Fruit fly (Drosophila melanogaster) whole organism, prepupa: ENCODE measurements around the gene Mct1.

Experiments
- Blimp-1 ChIP-seq: fragments of 200-800 bp; sonication (Bioruptor generic); optimal IDR thresholded peaks from 3 replicates; lab custom pipeline; 2017; ENCODE audit warnings: missing biosample characterization, missing genetic modification characterization, mild to moderate bottlenecking, moderate library complexity, missing genetic modification reagents
- CG10631 ChIP-seq: fragments of 200-800 bp; sonication (Bioruptor generic); optimal IDR thresholded peaks from 2 replicates; lab custom pipeline; 2016; ENCODE audit warnings: missing biosample characterization, missing genetic modification characterization
- CG10669 ChIP-seq: fragments of 200-800 bp; sonication (Bioruptor generic); optimal IDR thresholded peaks from 3 replicates; lab custom pipeline; 2018; ENCODE audit warnings: missing biosample characterization, mild to moderate bottlenecking, missing genetic modification characterization, moderate library complexity
- CG11294 ChIP-seq: fragments of 200-800 bp; sonication (Bioruptor generic); IDR thresholded peaks from 2 replicates; pipeline ENCODE4 v1.3.6; 2022; ENCODE audit warnings: missing biosample characterization, missing genetic modification characterization
- CG11762 ChIP-seq: fragments of 200-800 bp; sonication (Bioruptor generic); optimal IDR thresholded peaks from 3 replicates; lab custom pipeline; 2016; ENCODE audit warnings: missing biosample characterization, missing genetic modification characterization; ENCODE audit not compliant: insufficient read depth
- CG11902 ChIP-seq: fragments of 200-800 bp; sonication (Bioruptor generic); optimal IDR thresholded peaks from 3 replicates; lab custom pipeline; 2016; ENCODE audit warnings: missing biosample characterization, missing genetic modification characterization
- CG15336 ChIP-seq: fragments of 200-800 bp; sonication (Bioruptor generic); IDR thresholded peaks from 2 replicates; pipeline ENCODE4 v1.3.6; 2022; ENCODE audit warnings: missing biosample characterization, missing genetic modification characterization
- CG1621 ChIP-seq: fragments of 200-800 bp; sonication (Bioruptor generic); optimal IDR thresholded peaks from 3 replicates; lab custom pipeline; 2018; ENCODE audit warnings: missing biosample characterization, mild to moderate bottlenecking, missing genetic modification characterization
- CG16779 ChIP-seq: fragments of 200-800 bp; sonication (Bioruptor generic); optimal IDR thresholded peaks from 3 replicates; lab custom pipeline; 2017; ENCODE audit warnings: missing biosample characterization, mild to moderate bottlenecking, missing genetic modification characterization
- CG3032 ChIP-seq: fragments of 200-800 bp; optimal IDR thresholded peaks from 2 replicates; lab custom pipeline; 2019; ENCODE audit warnings: missing biosample characterization, mild to moderate bottlenecking, missing genetic modification characterization, moderate library complexity
- CG31627 ChIP-seq: fragments of 200-800 bp; sonication (Bioruptor generic); optimal IDR thresholded peaks from 3 replicates; lab custom pipeline; 2016; ENCODE audit warnings: missing biosample characterization, missing genetic modification characterization
- CG32006 ChIP-seq: fragments of 200-800 bp; sonication (Bioruptor generic); optimal IDR thresholded peaks from 3 replicates; lab custom pipeline; 2017; ENCODE audit warnings: missing biosample characterization, mild to moderate bottlenecking, missing genetic modification characterization
- CG34406 ChIP-seq: fragments of 200-800 bp; sonication (Bioruptor generic); optimal IDR thresholded peaks from 3 replicates; lab custom pipeline; 2016; ENCODE audit warnings: missing biosample characterization, missing genetic modification characterization
- CG4318 ChIP-seq: fragments of 200-800 bp; sonication (Bioruptor generic); optimal IDR thresholded peaks from 3 replicates; lab custom pipeline; 2017; ENCODE audit warnings: missing biosample characterization, mild to moderate bottlenecking, missing genetic modification characterization
- CG6163 ChIP-seq: fragments of 200-800 bp; sonication (Bioruptor generic); IDR thresholded peaks from 3 replicates; pipeline ENCODE4 v1.3.6; 2022; ENCODE audit warnings: missing biosample characterization, missing genetic modification characterization
- CG6276 ChIP-seq: fragments of 200-800 bp; sonication (Bioruptor generic); optimal IDR thresholded peaks from 2 replicates; lab custom pipeline; 2017; ENCODE audit warnings: missing biosample characterization, mild to moderate bottlenecking, missing genetic modification characterization
- CG6792 ChIP-seq: fragments of 200-800 bp; sonication (Bioruptor generic); optimal IDR thresholded peaks from 3 replicates; lab custom pipeline; 2016; ENCODE audit warnings: missing biosample characterization, missing genetic modification characterization
- CG6808 ChIP-seq: fragments of 200-800 bp; sonication (Bioruptor generic); optimal IDR thresholded peaks from 3 replicates; lab custom pipeline; 2017; ENCODE audit warnings: missing biosample characterization, missing genetic modification characterization, mild to moderate bottlenecking, moderate library complexity, missing genetic modification reagents
- CG8119 ChIP-seq: fragments of 200-800 bp; sonication (Bioruptor generic); IDR thresholded peaks from 3 replicates; pipeline ENCODE4 v1.3.6; 2022; ENCODE audit warnings: missing biosample characterization, missing genetic modification characterization
- CG8319 ChIP-seq: fragments of 200-800 bp; sonication (Bioruptor generic); optimal IDR thresholded peaks from 3 replicates; lab custom pipeline; 2016; ENCODE audit warnings: missing biosample characterization, missing genetic modification characterization
- CG8632 ChIP-seq: fragments of 200-800 bp; sonication (Bioruptor generic); optimal IDR thresholded peaks from 3 replicates; lab custom pipeline; 2016; ENCODE audit warnings: missing biosample characterization, missing genetic modification characterization
- CG9139 ChIP-seq: fragments of 200-800 bp; sonication (Bioruptor generic); optimal IDR thresholded peaks from 3 replicates; lab custom pipeline; 2017; ENCODE audit warnings: missing biosample characterization, mild to moderate bottlenecking, missing genetic modification characterization
- Eip75B ChIP-seq: fragments of 200-800 bp; sonication (Bioruptor generic); optimal IDR thresholded peaks from 3 replicates; lab custom pipeline; 2016; ENCODE audit warnings: missing biosample characterization, missing genetic modification characterization
- Eip78C ChIP-seq: fragments of 200-800 bp; sonication (Bioruptor generic); peaks from one replicate; lab custom pipeline; 2016; ENCODE audit warnings: missing biosample characterization, missing genetic modification characterization
- Eip93F ChIP-seq: fragments of 200-800 bp; sonication (Bioruptor generic); optimal IDR thresholded peaks from 2 replicates; lab custom pipeline; 2016; ENCODE audit warnings: missing biosample characterization, mild to moderate bottlenecking, missing genetic modification characterization
- Ets21C ChIP-seq: fragments of 200-800 bp; sonication (Bioruptor generic); optimal IDR thresholded peaks from 3 replicates; lab custom pipeline; 2016; ENCODE audit warnings: missing biosample characterization, missing genetic modification characterization
- Hr38 ChIP-seq: sonication (Bioruptor generic); optimal IDR thresholded peaks from 2 replicates; lab custom pipeline; 2016; ENCODE audit warnings: missing biosample characterization, missing genetic modification characterization
- Hr39 ChIP-seq: fragments of 200-800 bp; sonication (Bioruptor generic); optimal IDR thresholded peaks from 2 replicates; lab custom pipeline; 2016; ENCODE audit warnings: missing biosample characterization, missing genetic modification characterization
- Hr4 ChIP-seq: fragments of 200-800 bp; sonication (Bioruptor generic); optimal IDR thresholded peaks from 3 replicates; lab custom pipeline; 2016; ENCODE audit warnings: missing biosample characterization, missing genetic modification characterization
- Lpt ChIP-seq: fragments of 200-800 bp; sonication (Bioruptor generic); optimal IDR thresholded peaks from 3 replicates; lab custom pipeline; 2016; ENCODE audit warnings: missing biosample characterization, missing genetic modification characterization
- Met ChIP-seq: fragments of 200-800 bp; sonication (Bioruptor generic); optimal IDR thresholded peaks from 3 replicates; lab custom pipeline; 2016; ENCODE audit warnings: missing biosample characterization, missing genetic modification characterization
- OdsH ChIP-seq: fragments of 200-800 bp; sonication (Bioruptor generic); optimal IDR thresholded peaks from 3 replicates; lab custom pipeline; 2016; ENCODE audit warnings: missing biosample characterization, missing genetic modification characterization
- Smox ChIP-seq: fragments of 200-800 bp; sonication (Bioruptor generic); optimal IDR thresholded peaks from 3 replicates; lab custom pipeline; 2016; ENCODE audit warnings: missing biosample characterization, missing genetic modification characterization
- Sox102F ChIP-seq: fragments of 200-800 bp; sonication (Bioruptor generic); optimal IDR thresholded peaks from 2 replicates; lab custom pipeline; 2016; ENCODE audit warnings: missing biosample characterization, mild to moderate bottlenecking, missing genetic modification characterization
- Sox14 ChIP-seq: fragments of 200-800 bp; sonication (Bioruptor generic); optimal IDR thresholded peaks from 3 replicates; lab custom pipeline; 2016; ENCODE audit warnings: missing biosample characterization, missing genetic modification characterization
- Sox15 ChIP-seq: fragments of 200-800 bp; sonication (Bioruptor generic); optimal IDR thresholded peaks from 3 replicates; lab custom pipeline; 2016; ENCODE audit warnings: missing biosample characterization, missing genetic modification characterization
- acj6 ChIP-seq: fragments of 200-800 bp; sonication (Bioruptor generic); optimal IDR thresholded peaks from 3 replicates; lab custom pipeline; 2016; ENCODE audit warnings: missing biosample characterization, missing genetic modification characterization
- cyc ChIP-seq: fragments of 200-800 bp; sonication (Bioruptor generic); optimal IDR thresholded peaks from 3 replicates; lab custom pipeline; 2016; ENCODE audit warnings: missing biosample characterization, missing genetic modification characterization
- dac ChIP-seq: fragments of 200-800 bp; sonication (Bioruptor generic); optimal IDR thresholded peaks from 2 replicates; lab custom pipeline; 2017; ENCODE audit warnings: missing biosample characterization, mild to moderate bottlenecking, missing genetic modification characterization
- dsx ChIP-seq: fragments of 200-800 bp; optimal IDR thresholded peaks from 3 replicates; lab custom pipeline; 2019; ENCODE audit warnings: missing biosample characterization, mild to moderate bottlenecking, missing genetic modification characterization, moderate library complexity; ENCODE audit not compliant: poor library complexity, severe bottlenecking
- eg ChIP-seq: fragments of 200-800 bp; sonication (Bioruptor generic); IDR thresholded peaks from 3 replicates; pipeline ENCODE4 v1.3.6; 2022; ENCODE audit warnings: missing biosample characterization, missing genetic modification characterization
- esn ChIP-seq: fragments of 200-800 bp; sonication (Bioruptor generic); optimal IDR thresholded peaks from 2 replicates; lab custom pipeline; 2016; ENCODE audit warnings: missing biosample characterization, mild to moderate bottlenecking, missing genetic modification characterization, moderate library complexity
- fd59A ChIP-seq: fragments of 200-800 bp; sonication (Bioruptor generic); optimal IDR thresholded peaks from 2 replicates; lab custom pipeline; 2017; ENCODE audit warnings: missing biosample characterization, mild to moderate bottlenecking, missing genetic modification characterization, missing genetic modification reagents
- fd85E ChIP-seq: fragments of 200-800 bp; sonication (Bioruptor generic); optimal IDR thresholded peaks from 3 replicates; lab custom pipeline; 2016; ENCODE audit warnings: missing biosample characterization, missing genetic modification characterization
- fkh ChIP-seq: fragments of 200-800 bp; sonication (Bioruptor generic); optimal IDR thresholded peaks from 3 replicates; lab custom pipeline; 2017; ENCODE audit warnings: missing biosample characterization, mild to moderate bottlenecking, missing genetic modification characterization, moderate library complexity
- lz ChIP-seq: fragments of 200-800 bp; sonication (Bioruptor generic); optimal IDR thresholded peaks from 3 replicates; lab custom pipeline; 2016; ENCODE audit warnings: missing biosample characterization, missing genetic modification characterization
- net ChIP-seq: fragments of 200-800 bp; sonication (Bioruptor generic); optimal IDR thresholded peaks from 3 replicates; lab custom pipeline; 2016; ENCODE audit warnings: missing biosample characterization, missing genetic modification characterization
- pdm3 ChIP-seq: fragments of 200-800 bp; sonication (Bioruptor generic); optimal IDR thresholded peaks from 3 replicates; lab custom pipeline; 2016; ENCODE audit warnings: missing biosample characterization, missing genetic modification characterization
- salr ChIP-seq, 2 experiments: fragments of 200-800 bp; sonication (Bioruptor generic); optimal IDR thresholded peaks; 3 replicates each; lab custom pipeline; 2016 to 2018; ENCODE audit warnings: missing biosample characterization in 2 of 2, missing genetic modification characterization in 2 of 2, mild to moderate bottlenecking in 1 of 2
- spab ChIP-seq: fragments of 200-800 bp; sonication (Bioruptor generic); optimal IDR thresholded peaks from 2 replicates; lab custom pipeline; 2017; ENCODE audit warnings: missing biosample characterization, mild to moderate bottlenecking, missing genetic modification characterization, missing genetic modification reagents
- ss ChIP-seq, 2 experiments: fragments of 200-800 bp; sonication (Bioruptor generic); optimal IDR thresholded peaks; 2 replicates in 1 of 2; 3 replicates in 1 of 2; lab custom pipeline; 2017 to 2018; ENCODE audit warnings: mild to moderate bottlenecking in 2 of 2, missing biosample characterization in 2 of 2, missing genetic modification characterization in 2 of 2, moderate library complexity in 1 of 2
- svp ChIP-seq: fragments of 200-800 bp; sonication (Bioruptor generic); peaks from one replicate; lab custom pipeline; 2016; ENCODE audit warnings: missing biosample characterization, missing genetic modification characterization
- vri ChIP-seq: fragments of 200-800 bp; sonication (Bioruptor generic); optimal IDR thresholded peaks from 3 replicates; lab custom pipeline; 2016; ENCODE audit warnings: missing biosample characterization, mild to moderate bottlenecking, missing genetic modification characterization

Mct1 gene

DNA sequence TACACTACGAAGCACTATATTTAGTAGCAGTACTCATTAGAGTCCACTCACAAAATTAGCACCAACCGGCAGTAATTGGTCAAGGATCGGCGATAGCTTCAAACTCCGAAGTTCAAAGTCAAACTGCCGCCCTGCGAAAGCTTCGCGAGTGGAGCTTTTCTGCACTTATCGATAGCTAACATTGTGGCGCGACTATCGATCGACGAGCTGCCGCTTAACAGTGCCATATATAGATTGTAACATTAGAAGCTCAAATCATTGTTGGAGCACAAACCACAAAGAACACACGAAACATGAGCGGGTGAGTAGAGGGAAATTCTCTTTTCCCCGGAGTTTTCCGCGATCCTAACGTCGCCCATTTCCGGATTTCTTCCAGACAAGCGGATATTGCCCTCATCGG lies 43.9 kb upstream of the Mct1 start, which contains the start of gene Pgd:
Gene Pgd, plus strand, starts transcription at position 23 of the 400 bp plus-strand sequence.
- TF ChIP-seq CG11902 (no peak), CG16779 (tag; lab: Kevin White, UChicago) (no peak), CG4318 (GFP tag; lab: Kevin White, UChicago) (no peak), CG8119 (GFP tag; lab: Robert Waterston, UW) (0 out of 3 replicates have a peak, but pooled peaks have one; percentile 13), Sox15 (GFP tag; lab: Kevin White, UChicago) (no peak), dac (GFP tag; lab: Kevin White, UChicago) (no peak), CG11762 (GFP tag; lab: Kevin White, UChicago) (no peak), acj6 (no peak), Ets21C (GFP tag; lab: Kevin White, UChicago) (no peak), Hr38 (GFP tag; lab: Kevin White, UChicago) (no peak), CG8632 (GFP tag; lab: Kevin White, UChicago) (no peak), CG3032 (tag; lab: Kevin White, UChicago) (no peak), fkh (GFP tag; lab: Kevin White, UChicago) (no peak), svp (GFP tag; lab: Kevin White, UChicago) (no peak), esn (GFP tag; lab: Kevin White, UChicago) (no peak), Sox102F (GFP tag; lab: Kevin White, UChicago) (no peak), vri (GFP tag; lab: Kevin White, UChicago) (no peak), CG6276 (GFP tag; lab: Kevin White, UChicago) (no peak), salr (GFP tag; optimal IDR thresholded peaks at IDR 0.05; lab: Kevin White, UChicago) (no peak), ss (GFP tag; optimal IDR thresholded peaks at IDR 0.05; lab: Kevin White, UChicago) (peak in 1 of 2 experiments; percentile 28), net (GFP tag; lab: Kevin White, UChicago) (no peak), lz (GFP tag; lab: Kevin White, UChicago) (no peak), Smox (GFP tag; lab: Kevin White, UChicago) (no peak), CG15336 (GFP tag; lab: Robert Waterston, UW) (peak; percentile 34; the same call in 1 of the 2 replicates), Eip93F (no peak), CG6808 (GFP tag; lab: Kevin White, UChicago) (no peak), pdm3 (GFP tag; lab: Kevin White, UChicago) (no peak), Blimp-1 (no peak), CG11294 (GFP tag; lab: Robert Waterston, UW) (no peak), cyc (no peak), CG6792 (GFP tag; lab: Kevin White, UChicago) (no peak), Hr4 (GFP tag; lab: Kevin White, UChicago) (no peak), spab (GFP tag; lab: Kevin White, UChicago) (no peak), CG32006 (GFP tag; lab: Kevin White, UChicago) (no peak), Lpt (GFP tag; lab: Kevin White, UChicago) (no peak), CG34406 (GFP tag; lab: Kevin White, UChicago) (no peak), CG1621 (tag; lab: Kevin White, UChicago) (peak; percentile 44), Sox14 (GFP tag; lab: Kevin White, UChicago) (peak; percentile 1), Eip78C (GFP tag; lab: Kevin White, UChicago) (no peak), fd59A (GFP tag; lab: Kevin White, UChicago) (no peak), Met (GFP tag; lab: Kevin White, UChicago) (no peak), CG10669 (GFP tag; lab: Kevin White, UChicago) (no peak), OdsH (GFP tag; lab: Kevin White, UChicago) (no peak), CG6163 (GFP tag; lab: Robert Waterston, UW) (no peak), eg (GFP tag; lab: Robert Waterston, UW) (peak; percentile 36; the same call in 2 of the 3 replicates), Eip75B (GFP tag; lab: Kevin White, UChicago) (no peak), CG8319 (no peak), CG9139 (GFP tag; lab: Kevin White, UChicago) (no peak), dsx (GFP tag; lab: Kevin White, UChicago) (peak; percentile 59), Hr39 (GFP tag; lab: Kevin White, UChicago) (no peak), fd85E (GFP tag; lab: Kevin White, UChicago) (no peak), CG31627 (GFP tag; lab: Kevin White, UChicago) (no peak), CG10631 (GFP tag; lab: Kevin White, UChicago) (no peak)
